Worm (Caenorhabditis elegans) whole organism, L1 larva: Measurements from ENCODE around the gene C33H5.13.
A peak's percentile ranks its signal among the peaks of the same experiment; 100 is the strongest.

Experiments used
- C04F5.9 ChIP-seq: sonication (generic microtip); optimal IDR thresholded peaks from 2 replicates; lab custom pipeline; 2016; ENCODE audit warnings: missing genetic modification characterization, missing compliant biosample characterization
- F16B12.6 ChIP-seq: fragments of 150-350 bp; optimal IDR thresholded peaks from 2 replicates; lab custom pipeline; 2014; ENCODE audit warnings: missing biosample characterization, missing genetic modification characterization
- aha-1 ChIP-seq: fragments of 150-350 bp; optimal IDR thresholded peaks from 2 replicates; lab custom pipeline; 2014; ENCODE audit warnings: missing biosample characterization, missing genetic modification characterization
- aly-2 ChIP-seq: fragments of 150-350 bp; optimal IDR thresholded peaks from 2 replicates; lab custom pipeline; 2014; ENCODE audit warnings: missing biosample characterization, missing genetic modification characterization
- ama-1 ChIP-seq: fragments of 150-350 bp; optimal IDR thresholded peaks from 2 replicates; lab custom pipeline; 2014
- ceh-63 ChIP-seq: fragments of 200-800 bp; sonication (Bioruptor generic); optimal IDR thresholded peaks from 2 replicates; lab custom pipeline; 2018; ENCODE audit warnings: mild to moderate bottlenecking, missing genetic modification characterization, missing compliant biosample characterization
- ceh-8 ChIP-seq: fragments of 200-800 bp; sonication (Bioruptor generic); optimal IDR thresholded peaks from 2 replicates; lab custom pipeline; 2018; ENCODE audit warnings: mild to moderate bottlenecking, missing genetic modification characterization, moderate library complexity, missing compliant biosample characterization
- ceh-88 ChIP-seq: fragments of 200-800 bp; sonication (Bioruptor generic); IDR thresholded peaks from 2 replicates; pipeline ENCODE4 v1.3.6; 2022; ENCODE audit warnings: missing genetic modification characterization, missing compliant biosample characterization
- ceh-90 ChIP-seq: sonication (generic microtip); optimal IDR thresholded peaks from 2 replicates; lab custom pipeline; 2016; ENCODE audit warnings: missing genetic modification characterization, missing compliant biosample characterization
- efl-1 ChIP-seq, 4 experiments: fragments of 150-350 bp; optimal IDR thresholded peaks in 3 of 4; peaks in 1 of 4; 1 replicate in 1 of 4; 2 replicates in 3 of 4; lab custom pipeline; 2014; ENCODE audit warnings: missing biosample characterization in 2 of 4, missing genetic modification characterization in 2 of 4, missing genetic modification reagents in 2 of 4
- efl-3 ChIP-seq: fragments of 200-800 bp; sonication (Bioruptor generic); optimal IDR thresholded peaks from 2 replicates; lab custom pipeline; 2018; ENCODE audit warnings: mild to moderate bottlenecking, missing genetic modification characterization, missing compliant biosample characterization
- egl-13 ChIP-seq: sonication (generic microtip); optimal IDR thresholded peaks from 2 replicates; lab custom pipeline; 2016; ENCODE audit warnings: missing genotype, missing genetic modification reagents, missing genetic modification characterization, missing compliant biosample characterization
- egl-27 ChIP-seq, 2 experiments: fragments of 150-350 bp in 1 of 2; sonication (generic microtip); optimal IDR thresholded peaks; 3 replicates each; lab custom pipeline; 2017 to 2018; ENCODE audit warnings: missing biosample characterization in 2 of 2, missing genetic modification characterization in 2 of 2, missing genetic modification reagents in 2 of 2
- elt-2 ChIP-seq: sonication (generic microtip); optimal IDR thresholded peaks from 2 replicates; lab custom pipeline; 2016; ENCODE audit warnings: missing genetic modification characterization, mild to moderate bottlenecking, inconsistent platforms, missing compliant biosample characterization, missing genetic modification reagents
- elt-3 ChIP-seq, 6 experiments: fragments of 150-350 bp in 1 of 6; sonication (generic microtip); optimal IDR thresholded peaks; 2 replicates each; lab custom pipeline; 2017 to 2018; ENCODE audit warnings: missing biosample characterization in 6 of 6, missing genetic modification characterization in 6 of 6, inconsistent platforms in 1 of 6
- fkh-10 ChIP-seq: sonication (generic microtip); optimal IDR thresholded peaks from 2 replicates; lab custom pipeline; 2017; ENCODE audit warnings: missing biosample characterization, missing genetic modification reagents, missing genetic modification characterization
- fkh-4 ChIP-seq: sonication (generic microtip); optimal IDR thresholded peaks from 2 replicates; lab custom pipeline; 2016; ENCODE audit warnings: missing compliant biosample characterization, missing genetic modification characterization, borderline replicate concordance
- fos-1 ChIP-seq: fragments of 150-350 bp; optimal IDR thresholded peaks from 2 replicates; lab custom pipeline; 2014; ENCODE audit warnings: missing biosample characterization, missing genetic modification characterization
- grh-1 ChIP-seq: fragments of 200-800 bp; sonication (Bioruptor generic); IDR thresholded peaks from 2 replicates; pipeline ENCODE4 v1.3.6; 2022; ENCODE audit warnings: missing genetic modification reagents, missing genetic modification characterization, missing compliant biosample characterization
- hlh-17 ChIP-seq: fragments of 200-800 bp; sonication (Bioruptor generic); optimal IDR thresholded peaks from 2 replicates; lab custom pipeline; 2018; ENCODE audit warnings: missing genetic modification characterization, mild to moderate bottlenecking, missing compliant biosample characterization, moderate library complexity, borderline replicate concordance
- hlh-4 ChIP-seq: sonication (generic microtip); optimal IDR thresholded peaks from 2 replicates; lab custom pipeline; 2016; ENCODE audit warnings: mild to moderate bottlenecking, missing genetic modification characterization, missing compliant biosample characterization
- isw-1 ChIP-seq: fragments of 200-800 bp; sonication (Bioruptor generic); IDR thresholded peaks from 2 replicates; pipeline ENCODE4 v1.3.6; 2022; ENCODE audit warnings: missing genetic modification characterization, missing compliant biosample characterization
- jun-1 ChIP-seq: fragments of 150-350 bp; optimal IDR thresholded peaks from 2 replicates; lab custom pipeline; 2014; ENCODE audit warnings: missing biosample characterization, missing genetic modification reagents, missing genetic modification characterization
- lin-13 ChIP-seq: fragments of 150-350 bp; optimal IDR thresholded peaks from 2 replicates; lab custom pipeline; 2014; ENCODE audit warnings: missing biosample characterization, missing genetic modification reagents, missing genetic modification characterization
- lin-14 ChIP-seq: fragments of 200-800 bp; sonication (Bioruptor generic); optimal IDR thresholded peaks from 2 replicates; lab custom pipeline; 2018; ENCODE audit warnings: mild to moderate bottlenecking, missing genetic modification characterization, moderate library complexity, missing compliant biosample characterization
- lin-15B ChIP-seq: fragments of 150-350 bp; sonication (generic microtip); optimal IDR thresholded peaks from 3 replicates; lab custom pipeline; 2014; ENCODE audit warnings: missing biosample characterization, missing genetic modification characterization
- lsy-2 ChIP-seq, 2 experiments: fragments of 150-350 bp; optimal IDR thresholded peaks; 2 replicates each; lab custom pipeline; 2014; ENCODE audit warnings: missing biosample characterization in 2 of 2, missing genetic modification characterization in 2 of 2
- mab-9 ChIP-seq: fragments of 200-800 bp; sonication (Bioruptor generic); IDR thresholded peaks from 2 replicates; pipeline ENCODE4 v1.3.6; 2022; ENCODE audit warnings: missing genetic modification reagents, missing genetic modification characterization, missing compliant biosample characterization
- mdl-1 ChIP-seq, 2 experiments: fragments of 150-350 bp; optimal IDR thresholded peaks; 2 replicates each; lab custom pipeline; 2014 to 2017; ENCODE audit warnings: missing biosample characterization in 2 of 2, missing genetic modification characterization in 2 of 2, inconsistent platforms in 1 of 2
- mef-2 ChIP-seq: fragments of 150-350 bp; optimal IDR thresholded peaks from 2 replicates; lab custom pipeline; 2014; ENCODE audit warnings: missing biosample characterization, missing genetic modification characterization
- mep-1 ChIP-seq: fragments of 150-350 bp; optimal IDR thresholded peaks from 2 replicates; lab custom pipeline; 2014; ENCODE audit warnings: missing biosample characterization, missing genetic modification characterization
- nhr-11 ChIP-seq: fragments of 150-350 bp; optimal IDR thresholded peaks from 2 replicates; lab custom pipeline; 2014; ENCODE audit warnings: missing biosample characterization, missing genetic modification characterization
- nhr-28 ChIP-seq: fragments of 150-350 bp; optimal IDR thresholded peaks from 2 replicates; lab custom pipeline; 2014; ENCODE audit warnings: missing biosample characterization, missing genetic modification characterization
- nhr-71 ChIP-seq: sonication (generic microtip); optimal IDR thresholded peaks from 2 replicates; lab custom pipeline; 2016; ENCODE audit warnings: mild to moderate bottlenecking, missing genetic modification characterization, moderate library complexity, missing compliant biosample characterization
- nhr-76 ChIP-seq: sonication (generic microtip); optimal IDR thresholded peaks from 2 replicates; lab custom pipeline; 2017; ENCODE audit warnings: missing biosample characterization, missing genetic modification characterization
- nhr-85 ChIP-seq: sonication (generic microtip); peaks from one replicate; lab custom pipeline; 2016; ENCODE audit warnings: missing genetic modification characterization, inconsistent platforms, missing compliant biosample characterization
- nhr-90 ChIP-seq: sonication (generic microtip); optimal IDR thresholded peaks from 2 replicates; lab custom pipeline; 2016; ENCODE audit warnings: mild to moderate bottlenecking, missing genetic modification characterization, missing compliant biosample characterization; ENCODE audit not compliant: poor library complexity
- pag-3 ChIP-seq: sonication (generic microtip); optimal IDR thresholded peaks from 2 replicates; lab custom pipeline; 2017; ENCODE audit warnings: missing genetic modification characterization, mild to moderate bottlenecking, missing compliant biosample characterization, antibody characterized with exemption, borderline replicate concordance; ENCODE audit not compliant: insufficient read depth
- rnt-1 ChIP-seq: sonication (generic microtip); optimal IDR thresholded peaks from 2 replicates; lab custom pipeline; 2016; ENCODE audit warnings: mild to moderate bottlenecking, missing genetic modification characterization, moderate library complexity, missing compliant biosample characterization
- snpc-4 ChIP-seq: fragments of 150-350 bp; optimal IDR thresholded peaks from 2 replicates; lab custom pipeline; 2014; ENCODE audit warnings: missing biosample characterization, missing genetic modification characterization
- tbx-2 ChIP-seq: sonication (generic microtip); optimal IDR thresholded peaks from 2 replicates; lab custom pipeline; 2016; ENCODE audit warnings: missing genetic modification characterization, missing compliant biosample characterization
- tlp-1 ChIP-seq: fragments of 150-350 bp; optimal IDR thresholded peaks from 2 replicates; lab custom pipeline; 2014; ENCODE audit warnings: missing biosample characterization, missing genetic modification characterization
- unc-130 ChIP-seq: fragments of 150-350 bp; optimal IDR thresholded peaks from 2 replicates; lab custom pipeline; 2017; ENCODE audit warnings: missing biosample characterization, missing genetic modification characterization, inconsistent platforms
- unc-30 ChIP-seq: sonication (generic microtip); optimal IDR thresholded peaks from 2 replicates; lab custom pipeline; 2017; ENCODE audit warnings: missing biosample characterization, missing genetic modification characterization
- unc-86 ChIP-seq: sonication (generic microtip); optimal IDR thresholded peaks from 2 replicates; lab custom pipeline; 2016; ENCODE audit warnings: missing genetic modification characterization, missing compliant biosample characterization
- xbp-1 ChIP-seq: sonication (generic microtip); optimal IDR thresholded peaks from 2 replicates; lab custom pipeline; 2016; ENCODE audit warnings: missing genetic modification characterization, missing compliant biosample characterization
- zip-4 ChIP-seq: fragments of 200-800 bp; sonication (Bioruptor generic); optimal IDR thresholded peaks from 2 replicates; lab custom pipeline; 2018; ENCODE audit warnings: mild to moderate bottlenecking, missing genetic modification characterization, moderate library complexity, missing compliant biosample characterization
- ztf-11 ChIP-seq, 2 experiments: sonication (generic microtip); optimal IDR thresholded peaks; 2 replicates each; lab custom pipeline; 2016 to 2017; ENCODE audit warnings: missing genetic modification characterization in 2 of 2, missing biosample characterization in 1 of 2, missing compliant biosample characterization in 1 of 2

C33H5.13 gene

ce11 chrIV:7790801-7791588 is 1.1 kb downstream of the C33H5.13 start, which contains the start of gene rsp-6 (continued):
- TF ChIP-seq pag-3 (tag; lab: Kevin White, UChicago) (no peak), elt-2 (tag; lab: Kevin White, UChicago) (peak; percentile 47), elt-3 (tag; optimal IDR thresholded peaks at IDR 0.05; lab: Kevin White, UChicago) (peak in 2 of 6 experiments; percentile 9 to 72), rnt-1 (tag; lab: Kevin White, UChicago) (peak; percentile 81), hlh-17 (GFP tag; lab: Kevin White, UChicago) (no peak), ceh-90 (tag; lab: Kevin White, UChicago) (no peak), aha-1 (tag; lab: Kevin White, UChicago) (peak; percentile 5), nhr-71 (tag; lab: Kevin White, UChicago) (peak; percentile 92), fkh-10 (GFP tag; lab: Kevin White, UChicago) (peak; percentile 67), ama-1 (no peak), nhr-85 (tag; lab: Kevin White, UChicago) (peak; percentile 89), lin-14 (GFP tag; lab: Kevin White, UChicago) (peak; percentile 89), tbx-2 (tag; lab: Kevin White, UChicago) (peak; percentile 88), ceh-63 (GFP tag; lab: Kevin White, UChicago) (no peak), ceh-88 (GFP tag; lab: Robert Waterston, UW) (peak; percentile 65), nhr-11 (tag; lab: Kevin White, UChicago) (peak; percentile 23), unc-86 (tag; lab: Kevin White, UChicago) (peak; percentile 83), fkh-4 (no peak), fos-1 (tag; lab: Kevin White, UChicago) (peak; percentile 82), efl-1 (optimal IDR thresholded peaks at IDR 0.05; lab: Kevin White, UChicago) (peak; percentile 91 to 95), efl-1 (GFP tag; optimal IDR thresholded peaks at IDR 0.05 in 1 of 2; lab: Kevin White, UChicago) (peak; percentile 92 to 99), efl-3 (GFP tag; lab: Kevin White, UChicago) (no peak), F16B12.6 (tag; lab: Kevin White, UChicago) (peak; percentile 69), unc-130 (peak; percentile 87), mep-1 (tag; lab: Kevin White, UChicago) (peak; percentile 84), isw-1 (peak; percentile 83), snpc-4 (tag; lab: Kevin White, UChicago) (peak; percentile 10), ceh-8 (GFP tag; lab: Kevin White, UChicago) (no peak), nhr-90 (tag; lab: Kevin White, UChicago) (peak; percentile 50), xbp-1 (peak; percentile 87), ztf-11 (tag; optimal IDR thresholded peaks at IDR 0.05; lab: Kevin White, UChicago) (peak in 1 of 2 experiments; percentile 1), unc-30 (tag; lab: Kevin White, UChicago) (no peak), lin-13 (GFP tag; lab: Kevin White, UChicago) (peak; percentile 83), mef-2 (peak; percentile 54), nhr-28 (no peak), lsy-2 (tag; optimal IDR thresholded peaks at IDR 0.05; lab: Kevin White, UChicago) (peak; percentile 98 to 99), nhr-76 (tag; lab: Kevin White, UChicago) (no peak), mdl-1 (tag; optimal IDR thresholded peaks at IDR 0.05; lab: Kevin White, UChicago) (peak in 1 of 2 experiments; percentile 89), egl-27 (tag; optimal IDR thresholded peaks at IDR 0.05; lab: Kevin White, UChicago) (no peak), zip-4 (peak; percentile 33), lin-15B (peak; percentile 96), grh-1 (GFP tag; lab: Robert Waterston, UW) (no peak), tlp-1 (tag; lab: Kevin White, UChicago) (no peak), egl-13 (tag; lab: Kevin White, UChicago) (peak; percentile 69), aly-2 (tag; lab: Kevin White, UChicago) (peak; percentile 51), jun-1 (tag; lab: Kevin White, UChicago) (peak; percentile 71), C04F5.9 (tag; lab: Kevin White, UChicago) (peak; percentile 46), hlh-4 (no peak), mab-9 (GFP tag; lab: Robert Waterston, UW) (no peak)
